Worm (Caenorhabditis elegans) whole organism, L1 larva: Measurements from ENCODE around the gene ZK897.10.

Experiments
- dsc-1 ChIP-seq: sonication (generic microtip); optimal IDR thresholded peaks from 2 replicates; lab custom pipeline; 2016; ENCODE audit warnings: mild to moderate bottlenecking, missing genetic modification characterization, missing compliant biosample characterization
- grh-1 ChIP-seq: fragments of 200-800 bp; sonication (Bioruptor generic); IDR thresholded peaks from 2 replicates; pipeline ENCODE4 v1.3.6; 2022; ENCODE audit warnings: missing genetic modification reagents, missing genetic modification characterization, missing compliant biosample characterization
- mdl-1 ChIP-seq, 2 experiments: fragments of 150-350 bp; optimal IDR thresholded peaks; 2 replicates each; lab custom pipeline; 2014 to 2017; ENCODE audit warnings: missing biosample characterization in 2 of 2, missing genetic modification characterization in 2 of 2, inconsistent platforms in 1 of 2
- mep-1 ChIP-seq: fragments of 150-350 bp; optimal IDR thresholded peaks from 2 replicates; lab custom pipeline; 2014; ENCODE audit warnings: missing biosample characterization, missing genetic modification characterization

ce11 chrIV:12780980-12781379 lies 15.8 kb downstream of the ZK897.10 start:
- TF ChIP-seq mep-1 (tag; lab: Kevin White, UChicago) (no peak), mdl-1 (tag; optimal IDR thresholded peaks at IDR 0.05; lab: Kevin White, UChicago) (no peak), grh-1 (no peak), dsc-1 (no peak)
